Fruit fly (Drosophila melanogaster) whole organism, adult: ENCODE results near the gene nuf.

ENCODE experiments used
- CG11617 ChIP-seq: fragments of 200-800 bp; sonication (Bioruptor generic); optimal IDR thresholded peaks from 2 replicates; lab custom pipeline; 2017; ENCODE audit warnings: mild to moderate bottlenecking, missing biosample characterization, missing genetic modification reagents, missing genetic modification characterization
- CG12768 ChIP-seq: fragments of 200-800 bp; sonication (Bioruptor generic); optimal IDR thresholded peaks from 2 replicates; lab custom pipeline; 2017; ENCODE audit warnings: missing biosample characterization, missing genetic modification characterization, mild to moderate bottlenecking, moderate library complexity, missing genetic modification reagents
- CG7101 ChIP-seq: fragments of 200-800 bp; sonication (Bioruptor generic); optimal IDR thresholded peaks from 2 replicates; lab custom pipeline; 2018; ENCODE audit warnings: missing biosample characterization, mild to moderate bottlenecking, missing genetic modification characterization, moderate library complexity
- Hr96 ChIP-seq: fragments of 200-800 bp; sonication (Bioruptor generic); optimal IDR thresholded peaks from 2 replicates; lab custom pipeline; 2016; ENCODE audit warnings: missing biosample characterization, missing genetic modification characterization
- cnc ChIP-seq, 2 experiments: fragments of >200 bp; optimal IDR thresholded peaks; 2 replicates each; lab custom pipeline; 2017
- pad ChIP-seq: fragments of 200-800 bp; sonication (Bioruptor generic); optimal IDR thresholded peaks from 3 replicates; lab custom pipeline; 2017; ENCODE audit warnings: missing biosample characterization, missing genetic modification characterization, mild to moderate bottlenecking, moderate library complexity, missing genetic modification reagents

- TF ChIP-seq CG11617 (GFP tag; lab: Kevin White, UChicago) (no peak), Hr96 (no peak), cnc (optimal IDR thresholded peaks at IDR 0.05; lab: Kevin White, UChicago) (no peak), pad (GFP tag; lab: Kevin White, UChicago) (no peak), CG12768 (no peak), CG7101 (no peak)
Observed at dm6 chr3L:14150141-14150556, 40.5 kb upstream of the nuf start.
